Fruit fly (Drosophila melanogaster): ENCODE data around the gene CG5391.

Gene CG5391

DNA sequence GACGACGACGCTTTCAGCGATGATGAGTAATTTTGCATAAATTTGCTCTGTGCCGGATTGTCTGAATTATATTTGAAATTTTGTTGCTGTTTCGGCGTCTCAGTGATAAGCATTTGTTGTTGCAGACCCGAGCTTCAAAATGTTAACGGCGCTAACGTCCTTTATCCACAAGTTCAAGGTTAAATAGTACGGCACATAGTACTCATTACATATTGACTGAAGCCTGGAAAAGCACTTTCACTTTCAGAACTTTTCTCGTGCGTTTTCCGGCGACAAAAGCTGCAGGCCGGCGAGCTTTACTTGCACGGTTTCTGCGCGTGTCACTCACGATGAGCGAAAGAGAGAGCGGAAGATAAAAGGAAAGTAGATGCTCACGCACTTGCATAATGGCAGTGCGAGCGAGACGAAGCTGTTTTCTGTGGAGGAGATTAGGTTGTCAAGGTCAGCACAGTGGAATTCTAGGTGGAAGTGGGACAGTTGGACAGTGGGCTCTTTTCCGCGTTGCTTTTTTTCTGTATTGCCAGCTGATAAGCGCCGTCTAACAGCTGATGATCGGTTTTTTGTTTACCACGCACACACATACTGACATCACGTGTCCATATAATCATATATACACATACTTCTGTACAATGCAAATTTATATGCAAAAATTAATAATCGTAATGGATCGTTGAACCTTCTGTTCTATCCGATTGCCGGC, 34.3 kb upstream of the CG5391 start (continued):
- TF ChIP-seq Gug (GFP tag; IDR thresholded peaks at IDR 0.05) = no peak; the same call in 3 of the 4 replicates
- no peak for TF ChIP-seq CG12104 (GFP tag; optimal IDR thresholded peaks at IDR 0.05)
- peak; percentile 82 for TF ChIP-seq CG8478 (optimal IDR thresholded peaks at IDR 0.05)
- TF ChIP-seq CG8924 (tag; optimal IDR thresholded peaks at IDR 0.05) = no peak
- TF ChIP-seq CG10147 (GFP tag; optimal IDR thresholded peaks at IDR 0.05) = no peak
- no peak for TF ChIP-seq br (optimal IDR thresholded peaks at IDR 0.05)
- no peak for TF ChIP-seq Dfd (GFP tag; optimal IDR thresholded peaks at IDR 0.05)
- TF ChIP-seq Ets97D (GFP tag; optimal IDR thresholded peaks at IDR 0.05) = no peak
- peak; percentile 10; the same call in 1 of the 2 replicates for TF ChIP-seq ara (GFP tag; IDR thresholded peaks at IDR 0.05)
- peak; percentile 9 for TF ChIP-seq Nf-YC (tag; optimal IDR thresholded peaks at IDR 0.05)
- no peak for TF ChIP-seq eve (GFP tag; optimal IDR thresholded peaks at IDR 0.05)
- no peak for TF ChIP-seq CG5180 (GFP tag; optimal IDR thresholded peaks at IDR 0.05)
- TF ChIP-seq CG9437 (GFP tag; optimal IDR thresholded peaks at IDR 0.05) = no peak
- TF ChIP-seq Xbp1 (GFP tag; optimal IDR thresholded peaks at IDR 0.05) = no peak
- TF ChIP-seq CG12299 (tag; optimal IDR thresholded peaks at IDR 0.05) = no peak
- TF ChIP-seq CG17612 (GFP tag; IDR thresholded peaks at IDR 0.05) = no peak
- TF ChIP-seq nau (GFP tag; optimal IDR thresholded peaks at IDR 0.05) = no peak
- TF ChIP-seq Nf-YA (GFP tag; IDR thresholded peaks at IDR 0.05) = no peak
- no peak for TF ChIP-seq ATbp (GFP tag; optimal IDR thresholded peaks at IDR 0.05)
- no peak for TF ChIP-seq C15 (GFP tag; IDR thresholded peaks at IDR 0.05)
- TF ChIP-seq CG7271 (tag; optimal IDR thresholded peaks at IDR 0.05) = no peak
- TF ChIP-seq CG17361 (GFP tag; IDR thresholded peaks at IDR 0.05) = no peak
- TF ChIP-seq pan (optimal IDR thresholded peaks at IDR 0.05) = no peak
- no peak for TF ChIP-seq pan (GFP tag; optimal IDR thresholded peaks at IDR 0.05 in 1 of 2, IDR thresholded peaks at IDR 0.05 in 1 of 2)
- 0 out of 4 replicates have a peak, but pooled peaks have one; percentile 42 for TF ChIP-seq chinmo (GFP tag; IDR thresholded peaks at IDR 0.05; ENCODE audit: partially characterized antibody)
- TF ChIP-seq tap (tag; optimal IDR thresholded peaks at IDR 0.05) = no peak
- TF ChIP-seq scrt (GFP tag; optimal IDR thresholded peaks at IDR 0.05) = no peak
- TF ChIP-seq Kr (GFP tag; optimal IDR thresholded peaks at IDR 0.05) = no peak
- TF ChIP-seq btn (GFP tag; optimal IDR thresholded peaks at IDR 0.05) = no peak
- no peak for TF ChIP-seq esg (GFP tag; conservative IDR thresholded peaks at IDR 0.05)
- TF ChIP-seq usp (GFP tag; optimal IDR thresholded peaks at IDR 0.05) = no peak
- TF ChIP-seq seq (GFP tag; IDR thresholded peaks at IDR 0.05) = no peak
- TF ChIP-seq CG13775 (GFP tag; optimal IDR thresholded peaks at IDR 0.05) = no peak
- TF ChIP-seq CG3726 (GFP tag; IDR thresholded peaks at IDR 0.05) = no peak
- peak; percentile 75 for TF ChIP-seq Dll (GFP tag; IDR thresholded peaks at IDR 0.05; ENCODE audit: partially characterized antibody)
- no peak for TF ChIP-seq CG15479 (GFP tag; optimal IDR thresholded peaks at IDR 0.05)
- no peak for TF ChIP-seq rib (GFP tag; IDR thresholded peaks at IDR 0.05)
- TF ChIP-seq otp (GFP tag; IDR thresholded peaks at IDR 0.05) = no peak
- no peak for TF ChIP-seq B-H1 (GFP tag; IDR thresholded peaks at IDR 0.05)
- TF ChIP-seq ci (GFP tag; IDR thresholded peaks at IDR 0.05) = no peak
- no peak for TF ChIP-seq CG3281 (GFP tag; optimal IDR thresholded peaks at IDR 0.05)
- no peak for TF ChIP-seq prd (optimal IDR thresholded peaks at IDR 0.05)
- no peak for TF ChIP-seq prd (GFP tag; IDR thresholded peaks at IDR 0.05)
- TF ChIP-seq CG10543 (GFP tag; optimal IDR thresholded peaks at IDR 0.05) = no peak
- TF ChIP-seq Gsc (GFP tag; IDR thresholded peaks at IDR 0.05) = no peak
- TF ChIP-seq CG4404 (GFP tag; IDR thresholded peaks at IDR 0.05) = no peak
- no peak for TF ChIP-seq row (GFP tag; IDR thresholded peaks at IDR 0.05)
- no peak for TF ChIP-seq dan (GFP tag; IDR thresholded peaks at IDR 0.05)
- TF ChIP-seq zfh1 (GFP tag; IDR thresholded peaks at IDR 0.05) = no peak
- no peak for TF ChIP-seq croc (GFP tag; conservative IDR thresholded peaks at IDR 0.05)
- TF ChIP-seq CG17186 (GFP tag; optimal IDR thresholded peaks at IDR 0.05) = no peak
- TF ChIP-seq CG14965 (GFP tag; optimal IDR thresholded peaks at IDR 0.05; ENCODE audit: borderline replicate concordance) = no peak

All from whole organism, embryonic.